Fruit fly (Drosophila melanogaster) whole organism, larva: Measurements from ENCODE around the gene ry.

Experiments used
- noc ChIP-seq: fragments of 200-800 bp; sonication (Bioruptor generic); optimal IDR thresholded peaks from 3 replicates; lab custom pipeline; 2019; ENCODE audit warnings: missing biosample characterization, mild to moderate bottlenecking, missing genetic modification characterization, moderate library complexity

Gene ry

DNA sequence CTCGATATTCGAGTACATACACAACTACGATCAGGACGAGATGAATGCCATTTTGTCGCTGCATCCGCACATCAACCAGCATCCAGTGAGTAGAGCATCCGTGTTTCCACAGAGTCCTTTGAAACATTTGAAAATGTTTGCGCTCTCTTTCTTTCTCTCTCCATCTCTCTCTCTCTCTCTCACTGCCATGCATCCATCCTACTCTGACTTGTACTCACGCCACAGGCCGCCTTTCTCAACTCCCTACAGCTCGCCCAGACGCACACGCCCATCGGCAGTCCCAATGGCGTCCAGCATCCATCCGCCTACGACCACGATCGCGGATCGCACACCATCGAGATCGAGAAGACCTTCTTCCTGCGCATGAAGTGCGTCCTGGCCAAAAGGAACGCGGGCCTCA, 42.3 kb downstream of the ry start:
- TF ChIP-seq noc: no peak

- TF ChIP-seq noc: no peak
Observed at dm6 chr3R:13075728-13076127, 43.4 kb downstream of the ry start.

DNA sequence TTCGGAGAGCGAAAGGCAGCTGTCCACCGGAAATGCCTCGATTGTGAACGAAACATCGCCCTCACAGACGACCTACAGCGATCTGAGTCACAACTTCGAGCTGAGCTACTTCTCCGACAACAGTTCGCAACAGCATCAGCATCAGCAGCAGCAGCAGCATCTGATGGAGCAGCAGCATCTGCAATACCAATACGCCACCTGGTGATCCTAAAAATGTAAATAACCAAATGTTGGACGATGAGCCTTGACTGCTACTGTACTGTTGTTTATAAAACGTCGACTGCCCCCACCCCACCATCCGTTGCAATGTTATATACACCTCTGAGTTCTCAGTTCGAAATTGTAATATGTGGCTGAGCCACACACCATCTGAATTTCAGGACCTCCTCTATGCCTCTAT, 44.9 kb downstream of the ry start:
- no peak for TF ChIP-seq noc

DNA sequence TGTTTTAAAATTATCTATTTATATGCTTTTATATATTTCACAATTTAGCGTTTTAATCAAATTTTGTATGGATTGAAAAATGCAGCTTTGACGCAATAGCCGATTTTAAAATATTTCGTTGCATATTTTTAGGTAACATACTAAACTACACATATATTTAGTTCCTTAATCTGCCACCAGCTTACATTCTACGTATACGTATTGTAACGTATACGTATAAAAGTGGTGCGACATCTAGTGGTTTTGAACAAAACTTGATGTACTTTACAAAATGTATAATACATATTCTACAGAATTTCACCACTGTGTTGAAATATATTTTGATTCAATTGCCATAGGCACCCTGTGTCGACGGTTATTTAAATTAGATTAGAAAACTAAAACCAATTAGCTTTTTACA, 45.9 kb downstream of the ry start:
- no peak for TF ChIP-seq noc

- no peak for TF ChIP-seq noc
Observed at dm6 chr3R:13082382-13082781, 50.1 kb downstream of the ry start.

DNA sequence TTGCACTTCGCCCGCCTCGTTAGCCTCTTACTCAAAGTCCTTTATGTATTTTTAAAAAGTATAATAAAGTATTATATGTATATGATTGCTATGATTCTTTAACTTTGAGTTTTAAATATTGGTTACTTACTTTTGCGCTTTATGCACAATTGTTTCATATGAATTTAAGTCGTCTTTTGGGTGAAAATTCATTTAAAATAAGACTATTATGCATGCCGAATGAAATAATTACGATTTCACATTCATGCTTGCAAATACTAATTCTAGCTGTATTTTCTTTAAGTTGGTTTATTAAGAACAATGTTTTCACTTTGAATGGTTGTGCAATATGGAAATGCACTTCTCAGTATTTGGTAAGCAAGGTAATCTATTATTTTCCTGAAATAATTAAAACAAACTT, 53.6 kb downstream of the ry start, which contains the start of gene CG43063:
Gene CG43063, plus strand, starts transcription at position 301 of the 400 bp plus-strand sequence.
- TF ChIP-seq noc: no peak
